Worm (Caenorhabditis elegans) whole organism, mixed stage, embryonic: ENCODE measurements around the gene par-5.

Experiments
- elt-1 ChIP-seq: sonication (generic microtip); optimal IDR thresholded peaks from 2 replicates; lab custom pipeline; 2017; ENCODE audit warnings: missing genetic modification characterization, mild to moderate bottlenecking, missing compliant biosample characterization, antibody characterized with exemption, moderate library complexity, borderline replicate concordance; ENCODE audit not compliant: insufficient read depth
- nhr-28 ChIP-seq: fragments of 150-350 bp; optimal IDR thresholded peaks from 2 replicates; lab custom pipeline; 2014; ENCODE audit warnings: missing biosample characterization, missing genetic modification characterization
- unc-39 ChIP-seq: fragments of 150-350 bp; optimal IDR thresholded peaks from 2 replicates; lab custom pipeline; 2014; ENCODE audit warnings: missing biosample characterization, missing genetic modification characterization
- unc-62 ChIP-seq: fragments of 150-350 bp; optimal IDR thresholded peaks from 2 replicates; lab custom pipeline; 2014; ENCODE audit warnings: missing biosample characterization, missing genetic modification reagents, missing genetic modification characterization

- no peak for TF ChIP-seq elt-1 (tag; lab: Kevin White, UChicago)
- no peak for TF ChIP-seq unc-62 (GFP tag; lab: Kevin White, UChicago)
- no peak for TF ChIP-seq unc-39 (tag; lab: Kevin White, UChicago)
- no peak for TF ChIP-seq nhr-28 (tag; lab: Kevin White, UChicago)
Measured at ce11 chrIV:11788383-11788963, 33.3 kb downstream of the par-5 start.
